Worm (Caenorhabditis elegans): ENCODE data around the gene ifbp-1.

DNA sequence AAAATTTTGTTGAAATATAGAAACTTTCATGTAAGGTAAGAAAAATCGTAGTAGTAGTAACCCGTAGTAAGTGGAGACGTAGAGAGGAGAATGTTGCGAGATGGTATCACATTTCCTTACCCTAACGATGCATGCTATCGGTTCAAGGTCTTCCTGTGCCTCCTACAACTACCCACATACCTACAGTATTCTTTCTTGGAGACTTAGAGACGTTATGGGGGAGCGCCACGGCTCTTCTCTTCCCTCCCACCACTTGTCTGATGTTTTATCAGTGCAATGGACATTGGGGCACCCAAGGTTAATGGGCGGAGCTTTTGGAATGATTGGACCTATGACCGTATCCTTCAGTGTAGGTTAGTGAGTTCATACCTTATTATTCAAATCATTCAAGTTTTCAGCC, 10.9 kb upstream of the ifbp-1 start:
- no peak for TF ChIP-seq W03F9.2 (tag; optimal IDR thresholded peaks at IDR 0.05)
- no peak for TF ChIP-seq him-1 (tag; optimal IDR thresholded peaks at IDR 0.05)
